Worm (Caenorhabditis elegans) whole organism, mixed stage, embryonic: ENCODE results near the gene atf-7.

Source experiments
- blmp-1 ChIP-seq: fragments of 150-350 bp; optimal IDR thresholded peaks from 2 replicates; lab custom pipeline; 2014; ENCODE audit warnings: missing biosample characterization, missing genetic modification characterization
- ces-1 ChIP-seq: fragments of 150-350 bp; optimal IDR thresholded peaks from 2 replicates; lab custom pipeline; 2014; ENCODE audit warnings: missing biosample characterization, missing genetic modification reagents, missing genetic modification characterization
- lin-13 ChIP-seq: fragments of 150-350 bp; optimal IDR thresholded peaks from 2 replicates; lab custom pipeline; 2014; ENCODE audit warnings: missing biosample characterization, missing genetic modification characterization
- lsy-2 ChIP-seq: fragments of 150-350 bp; optimal IDR thresholded peaks from 2 replicates; lab custom pipeline; 2014; ENCODE audit warnings: missing biosample characterization, missing genetic modification characterization
- nhr-76 ChIP-seq: sonication (generic microtip); optimal IDR thresholded peaks from 2 replicates; lab custom pipeline; 2017; ENCODE audit warnings: missing biosample characterization, missing genetic modification characterization
- pha-4 ChIP-seq: fragments of 150-350 bp; optimal IDR thresholded peaks from 2 replicates; lab custom pipeline; 2018; ENCODE audit warnings: missing biosample characterization, missing genetic modification reagents, missing genetic modification characterization
- snpc-4 ChIP-seq: fragments of 150-350 bp; optimal IDR thresholded peaks from 2 replicates; lab custom pipeline; 2014; ENCODE audit warnings: missing biosample characterization, missing genetic modification characterization
- sptf-1 ChIP-seq: sonication (generic microtip); optimal IDR thresholded peaks from 2 replicates; lab custom pipeline; 2017; ENCODE audit warnings: mild to moderate bottlenecking, missing genetic modification characterization, moderate library complexity, missing compliant biosample characterization
- unc-120 ChIP-seq: sonication (generic microtip); optimal IDR thresholded peaks from 2 replicates; lab custom pipeline; 2017; ENCODE audit warnings: missing genetic modification characterization, missing compliant biosample characterization; ENCODE audit not compliant: poor library complexity, severe bottlenecking
- unc-39 ChIP-seq: fragments of 150-350 bp; optimal IDR thresholded peaks from 2 replicates; lab custom pipeline; 2014; ENCODE audit warnings: missing biosample characterization, missing genetic modification characterization

DNA sequence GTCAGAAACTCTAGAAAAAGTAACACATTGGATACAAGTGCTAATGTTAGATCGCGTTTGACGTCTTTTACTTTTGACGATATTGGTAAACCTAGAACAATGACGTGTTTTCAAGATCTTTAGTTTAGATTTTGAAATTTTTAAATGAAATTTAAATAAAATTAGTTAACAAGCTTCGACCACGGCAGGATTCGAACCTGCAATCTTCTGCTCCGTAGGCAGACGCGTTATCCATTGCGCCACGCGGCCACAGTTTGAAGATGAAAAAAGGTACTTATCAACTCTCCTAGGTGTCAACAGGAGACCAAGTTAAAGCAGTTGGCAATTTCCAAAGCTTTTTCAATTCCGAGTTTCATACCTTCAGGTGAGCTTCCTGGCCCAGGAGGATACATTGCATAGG lies 49.5 kb downstream of the atf-7 start:
- TF ChIP-seq lin-13 (tag; lab: Kevin White, UChicago) (no peak), unc-120 (no peak), lsy-2 (tag; lab: Kevin White, UChicago) (no peak), unc-39 (tag; lab: Kevin White, UChicago) (no peak), pha-4 (no peak), ces-1 (GFP tag; lab: Kevin White, UChicago) (no peak), snpc-4 (tag; lab: Kevin White, UChicago) (no peak), blmp-1 (tag; lab: Kevin White, UChicago) (no peak), sptf-1 (tag; lab: Kevin White, UChicago) (no peak), nhr-76 (tag; lab: Kevin White, UChicago) (no peak)
